ENCODE assay signal across 1 fruit fly cellular context in the genomic region with DNA sequence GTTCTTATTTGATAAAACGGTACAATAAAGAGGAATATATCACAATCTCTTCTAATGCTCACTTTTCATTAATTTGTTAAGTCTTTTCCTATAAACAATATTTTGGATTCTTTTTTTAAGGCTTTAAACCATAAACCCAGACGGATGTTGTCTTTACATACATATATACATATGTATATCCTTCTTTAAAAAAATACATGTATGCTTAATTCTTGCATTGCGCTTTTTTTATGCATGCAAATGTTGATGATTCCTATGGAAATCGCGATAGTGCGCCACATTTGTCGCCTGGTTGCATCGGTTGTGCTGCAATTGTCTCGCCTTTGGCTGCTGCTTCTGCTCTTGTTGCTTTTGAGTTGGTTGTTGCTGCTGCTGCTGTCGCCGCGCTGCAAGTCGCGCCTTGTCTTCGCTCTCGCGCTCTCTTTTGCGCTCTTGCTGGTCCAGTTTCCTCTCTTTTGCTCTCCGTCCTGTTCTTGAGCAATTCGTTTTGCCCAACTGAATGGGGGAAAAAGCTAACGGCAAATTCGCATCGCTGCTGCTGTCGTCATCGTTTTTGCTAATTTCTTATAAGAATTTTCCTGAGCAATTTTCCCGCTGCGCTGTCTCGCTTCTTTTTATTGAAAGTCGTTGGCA.
A peak's percentile ranks its signal among the peaks of the same experiment; 100 is the strongest.
TF ChIP-seq lines count a peak whose summit lies in the region.

No protein-coding gene starts in this region.

TF ChIP-seq in whole organism, embryonic, 481 proteins besides CTCF, POLR2A, EP300 and RAD21 (continued from another document):
- TF ChIP-seq CG9727 (GFP tag; optimal IDR thresholded peaks at IDR 0.05; lab: Kevin White, UChicago): peak; percentile 25
- no peak for TF ChIP-seq CG10959 (GFP tag; IDR thresholded peaks at IDR 0.05; lab: Robert Waterston, UW)
- TF ChIP-seq dmrt99B (tag; optimal IDR thresholded peaks at IDR 0.05; lab: Kevin White, UChicago): peak; percentile 60
- TF ChIP-seq Awh (GFP tag; IDR thresholded peaks at IDR 0.05; lab: Robert Waterston, UW): no peak
- TF ChIP-seq CG2875 (GFP tag; optimal IDR thresholded peaks at IDR 0.05; lab: Kevin White, UChicago): peak; percentile 1
- TF ChIP-seq fru (optimal IDR thresholded peaks at IDR 0.05; lab: Kevin White, UChicago): no peak
- TF ChIP-seq gem (tag; optimal IDR thresholded peaks at IDR 0.05; lab: Kevin White, UChicago): peak; percentile 63
- no peak for TF ChIP-seq dpn (GFP tag; optimal IDR thresholded peaks at IDR 0.05; lab: Kevin White, UChicago)
- no peak for TF ChIP-seq sna (GFP tag; IDR thresholded peaks at IDR 0.05; lab: Robert Waterston, UW; ENCODE audit: partially characterized antibody)
- TF ChIP-seq grau (tag; optimal IDR thresholded peaks at IDR 0.05; lab: Kevin White, UChicago): peak; percentile 30
- TF ChIP-seq lmd (GFP tag; IDR thresholded peaks at IDR 0.05; lab: Robert Waterston, UW): 0 out of 2 replicates have a peak, but pooled peaks have one; percentile 10
- no peak for TF ChIP-seq Meics (GFP tag; optimal IDR thresholded peaks at IDR 0.05; lab: Kevin White, UChicago)
- no peak for TF ChIP-seq NfI (GFP tag; optimal IDR thresholded peaks at IDR 0.05; lab: Kevin White, UChicago)
- TF ChIP-seq Sox100B (GFP tag; optimal IDR thresholded peaks at IDR 0.05; lab: Kevin White, UChicago): peak; percentile 54
- peak; percentile 28 for TF ChIP-seq Hsf (GFP tag; optimal IDR thresholded peaks at IDR 0.05; lab: Kevin White, UChicago)
- TF ChIP-seq Aef1 (GFP tag; IDR thresholded peaks at IDR 0.05; lab: Robert Waterston, UW): no peak
- no peak for TF ChIP-seq D (optimal IDR thresholded peaks at IDR 0.05; lab: Kevin White, UChicago)
- peak; percentile 23 for TF ChIP-seq D (GFP tag; optimal IDR thresholded peaks at IDR 0.05; lab: Kevin White, UChicago)
- TF ChIP-seq unpg (GFP tag; optimal IDR thresholded peaks at IDR 0.05; lab: Kevin White, UChicago): peak; percentile 15
- TF ChIP-seq CG14860 (GFP tag; IDR thresholded peaks at IDR 0.05; lab: Robert Waterston, UW; ENCODE audit: partially characterized antibody): no peak
- TF ChIP-seq CG4360 (GFP tag; IDR thresholded peaks at IDR 0.05; lab: Robert Waterston, UW): no peak
- no peak for TF ChIP-seq Adf1 (GFP tag; IDR thresholded peaks at IDR 0.05; lab: Robert Waterston, UW)
- TF ChIP-seq E2f2 (GFP tag; IDR thresholded peaks at IDR 0.05; lab: Robert Waterston, UW): no peak
- TF ChIP-seq p53 (GFP tag; optimal IDR thresholded peaks at IDR 0.05; lab: Kevin White, UChicago): no peak
- no peak for TF ChIP-seq CG12104 (GFP tag; optimal IDR thresholded peaks at IDR 0.05; lab: Kevin White, UChicago)
- 0 out of 2 replicates have a peak, but pooled peaks have one; percentile 10 for TF ChIP-seq CG6689 (GFP tag; IDR thresholded peaks at IDR 0.05; lab: Robert Waterston, UW)
- peak; percentile 45 for TF ChIP-seq CG9437 (GFP tag; optimal IDR thresholded peaks at IDR 0.05; lab: Kevin White, UChicago)
- peak; percentile 37 for TF ChIP-seq CG2712 (tag; optimal IDR thresholded peaks at IDR 0.05; lab: Kevin White, UChicago)
- peak; percentile 26 for TF ChIP-seq PHDP (tag; optimal IDR thresholded peaks at IDR 0.05; lab: Kevin White, UChicago)
- no peak for TF ChIP-seq CG8359 (GFP tag; optimal IDR thresholded peaks at IDR 0.05; lab: Kevin White, UChicago; ENCODE audit: borderline replicate concordance)
- TF ChIP-seq CG18262 (tag; optimal IDR thresholded peaks at IDR 0.05; lab: Kevin White, UChicago): peak; percentile 65
- TF ChIP-seq Pdp1 (GFP tag; optimal IDR thresholded peaks at IDR 0.05; lab: Kevin White, UChicago): no peak
- TF ChIP-seq CHES-1-like (GFP tag; optimal IDR thresholded peaks at IDR 0.05; lab: Kevin White, UChicago): no peak
- peak; percentile 57 for TF ChIP-seq Oli (tag; optimal IDR thresholded peaks at IDR 0.05; lab: Kevin White, UChicago)
- no peak for TF ChIP-seq Doc2 (GFP tag; IDR thresholded peaks at IDR 0.05; lab: Robert Waterston, UW)
- TF ChIP-seq CG7556 (GFP tag; optimal IDR thresholded peaks at IDR 0.05; lab: Kevin White, UChicago): peak; percentile 46
- TF ChIP-seq CG7372 (GFP tag; IDR thresholded peaks at IDR 0.05; lab: Robert Waterston, UW): no peak
- peak; percentile 55 for TF ChIP-seq phol (tag; optimal IDR thresholded peaks at IDR 0.05; lab: Kevin White, UChicago)
- no peak for TF ChIP-seq C15 (GFP tag; IDR thresholded peaks at IDR 0.05; lab: Robert Waterston, UW)
- peak; percentile 39 for TF ChIP-seq Ssrp (tag; optimal IDR thresholded peaks at IDR 0.05; lab: Kevin White, UChicago)
- no peak for TF ChIP-seq Atf6 (GFP tag; IDR thresholded peaks at IDR 0.05; lab: Robert Waterston, UW)
- no peak for TF ChIP-seq CG8765 (GFP tag; IDR thresholded peaks at IDR 0.05; lab: Robert Waterston, UW)
- peak; percentile 38 for TF ChIP-seq CG30403 (GFP tag; optimal IDR thresholded peaks at IDR 0.05; lab: Kevin White, UChicago)
- no peak for TF ChIP-seq CG30020 (tag; optimal IDR thresholded peaks at IDR 0.05; lab: Kevin White, UChicago)
- TF ChIP-seq CG3726 (GFP tag; IDR thresholded peaks at IDR 0.05; lab: Robert Waterston, UW): no peak
- no peak for TF ChIP-seq CG2116 (GFP tag; optimal IDR thresholded peaks at IDR 0.05; lab: Kevin White, UChicago)
- TF ChIP-seq ato (GFP tag; IDR thresholded peaks at IDR 0.05; lab: Robert Waterston, UW; ENCODE audit: partially characterized antibody): no peak
- TF ChIP-seq CG8478 (optimal IDR thresholded peaks at IDR 0.05; lab: Kevin White, UChicago): no peak
- TF ChIP-seq CG32532 (GFP tag; IDR thresholded peaks at IDR 0.05; lab: Robert Waterston, UW): no peak
- no peak for TF ChIP-seq ap (GFP tag; IDR thresholded peaks at IDR 0.05; lab: Robert Waterston, UW)
- TF ChIP-seq pfk (GFP tag; optimal IDR thresholded peaks at IDR 0.05; lab: Kevin White, UChicago): no peak
- 0 out of 2 replicates have a peak, but pooled peaks have one; percentile 18 for TF ChIP-seq stc (GFP tag; IDR thresholded peaks at IDR 0.05; lab: Robert Waterston, UW)
- TF ChIP-seq CG2129 (GFP tag; IDR thresholded peaks at IDR 0.05; lab: Robert Waterston, UW; ENCODE audit: partially characterized antibody): no peak
- peak; percentile 42 for TF ChIP-seq Med (GFP tag; lab: Kevin White, UChicago)
- no peak for TF ChIP-seq onecut (GFP tag; IDR thresholded peaks at IDR 0.05; lab: Robert Waterston, UW)
- peak; percentile 49 for TF ChIP-seq Sox102F (GFP tag; optimal IDR thresholded peaks at IDR 0.05; lab: Kevin White, UChicago)
- peak; percentile 7 for TF ChIP-seq Xbp1 (GFP tag; optimal IDR thresholded peaks at IDR 0.05; lab: Kevin White, UChicago)
- no peak for TF ChIP-seq ase (GFP tag; IDR thresholded peaks at IDR 0.05; lab: Robert Waterston, UW)
- TF ChIP-seq CG17829 (tag; optimal IDR thresholded peaks at IDR 0.05; lab: Kevin White, UChicago): no peak
- peak; percentile 53 for TF ChIP-seq ATbp (GFP tag; optimal IDR thresholded peaks at IDR 0.05; lab: Kevin White, UChicago)
- TF ChIP-seq Bteb2 (GFP tag; optimal IDR thresholded peaks at IDR 0.05; lab: Kevin White, UChicago): no peak
- TF ChIP-seq CG16779 (GFP tag; IDR thresholded peaks at IDR 0.05; lab: Robert Waterston, UW): no peak
- TF ChIP-seq CG11695 (GFP tag; IDR thresholded peaks at IDR 0.05; lab: Robert Waterston, UW): no peak
- no peak for TF ChIP-seq NFAT (GFP tag; IDR thresholded peaks at IDR 0.05; lab: Robert Waterston, UW)
- TF ChIP-seq crol (GFP tag; IDR thresholded peaks at IDR 0.05; lab: Robert Waterston, UW): no peak
- peak; percentile 2 for TF ChIP-seq Chrac-16 (GFP tag; optimal IDR thresholded peaks at IDR 0.05; lab: Kevin White, UChicago)
- TF ChIP-seq CG4404 (GFP tag; IDR thresholded peaks at IDR 0.05; lab: Robert Waterston, UW): no peak
- no peak for TF ChIP-seq bbx (GFP tag; IDR thresholded peaks at IDR 0.05; lab: Robert Waterston, UW; ENCODE audit: partially characterized antibody)
- no peak for TF ChIP-seq Jarid2 (GFP tag; optimal IDR thresholded peaks at IDR 0.05; lab: Kevin White, UChicago)
- TF ChIP-seq chm (GFP tag; IDR thresholded peaks at IDR 0.05; lab: Robert Waterston, UW): no peak
- no peak for TF ChIP-seq cad (GFP tag; optimal IDR thresholded peaks at IDR 0.05; lab: Kevin White, UChicago)
- TF ChIP-seq Drgx (GFP tag; IDR thresholded peaks at IDR 0.05; lab: Robert Waterston, UW): peak; percentile 80
- no peak for TF ChIP-seq gt (GFP tag; IDR thresholded peaks at IDR 0.05; lab: Robert Waterston, UW)
- TF ChIP-seq amos (GFP tag; IDR thresholded peaks at IDR 0.05; lab: Robert Waterston, UW; ENCODE audit: partially characterized antibody): no peak
- no peak for TF ChIP-seq CG5953 (GFP tag; IDR thresholded peaks at IDR 0.05; lab: Robert Waterston, UW)
- no peak for TF ChIP-seq CG4282 (GFP tag; optimal IDR thresholded peaks at IDR 0.05; lab: Kevin White, UChicago)
- TF ChIP-seq CG7987 (GFP tag; optimal IDR thresholded peaks at IDR 0.05; lab: Kevin White, UChicago): no peak
- no peak for TF ChIP-seq gro (GFP tag; optimal IDR thresholded peaks at IDR 0.05; lab: Kevin White, UChicago)
- no peak for TF ChIP-seq gsb (GFP tag; IDR thresholded peaks at IDR 0.05; lab: Robert Waterston, UW)
- TF ChIP-seq Side (GFP tag; optimal IDR thresholded peaks at IDR 0.05; lab: Kevin White, UChicago): no peak
- no peak for TF ChIP-seq HHEX (GFP tag; optimal IDR thresholded peaks at IDR 0.05; lab: Kevin White, UChicago)
- TF ChIP-seq CG2199 (GFP tag; IDR thresholded peaks at IDR 0.05; lab: Robert Waterston, UW): no peak
- TF ChIP-seq CG31441 (GFP tag; IDR thresholded peaks at IDR 0.05; lab: Robert Waterston, UW): peak; percentile 53
- TF ChIP-seq toy (GFP tag; IDR thresholded peaks at IDR 0.05; lab: Robert Waterston, UW): no peak
- TF ChIP-seq nmo (GFP tag; optimal IDR thresholded peaks at IDR 0.05; lab: Kevin White, UChicago): peak; percentile 60
- peak in 1 of 2 experiments; percentile 7 for TF ChIP-seq Eip74EF (GFP tag; optimal IDR thresholded peaks at IDR 0.05; lab: Kevin White, UChicago)
- peak; percentile 20 for TF ChIP-seq CG17359 (tag; optimal IDR thresholded peaks at IDR 0.05; lab: Kevin White, UChicago)
- no peak for TF ChIP-seq lov (optimal IDR thresholded peaks at IDR 0.05; lab: Kevin White, UChicago)
- no peak for TF ChIP-seq lov (GFP tag; IDR thresholded peaks at IDR 0.05; lab: Robert Waterston, UW)
- no peak for TF ChIP-seq CG17385 (GFP tag; optimal IDR thresholded peaks at IDR 0.05; lab: Kevin White, UChicago)
- peak; percentile 21 for TF ChIP-seq CG8924 (tag; optimal IDR thresholded peaks at IDR 0.05; lab: Kevin White, UChicago)
- no peak for TF ChIP-seq emc (GFP tag; optimal IDR thresholded peaks at IDR 0.05; lab: Kevin White, UChicago)
- no peak for TF ChIP-seq H2.0 (GFP tag; IDR thresholded peaks at IDR 0.05; lab: Robert Waterston, UW)
- TF ChIP-seq CG12071 (GFP tag; optimal IDR thresholded peaks at IDR 0.05; lab: Kevin White, UChicago): no peak
- TF ChIP-seq CG9215 (GFP tag; IDR thresholded peaks at IDR 0.05; lab: Robert Waterston, UW): no peak
- TF ChIP-seq nerfin-1 (tag; optimal IDR thresholded peaks at IDR 0.05; lab: Kevin White, UChicago): peak; percentile 0
- TF ChIP-seq prd (optimal IDR thresholded peaks at IDR 0.05; lab: Kevin White, UChicago): no peak
- TF ChIP-seq prd (GFP tag; IDR thresholded peaks at IDR 0.05; lab: Robert Waterston, UW): 0 out of 3 replicates have a peak, but pooled peaks have one; percentile 17
- TF ChIP-seq Xrp1 (GFP tag; IDR thresholded peaks at IDR 0.05; lab: Robert Waterston, UW): peak; percentile 41; the same call in 1 of the 2 replicates
- TF ChIP-seq hb (GFP tag; IDR thresholded peaks at IDR 0.05; lab: Robert Waterston, UW; ENCODE audit: partially characterized antibody): no peak
- TF ChIP-seq bsh (GFP tag; optimal IDR thresholded peaks at IDR 0.05; lab: Kevin White, UChicago): peak; percentile 41 to 71
- TF ChIP-seq Fer1 (GFP tag; optimal IDR thresholded peaks at IDR 0.05; lab: Kevin White, UChicago): no peak
- TF ChIP-seq CG15601 (tag; optimal IDR thresholded peaks at IDR 0.05; lab: Kevin White, UChicago): no peak
- no peak for TF ChIP-seq Sin3A (optimal IDR thresholded peaks at IDR 0.05; lab: Kevin White, UChicago)
- TF ChIP-seq Doc3 (GFP tag; IDR thresholded peaks at IDR 0.05; lab: Robert Waterston, UW; ENCODE audit: partially characterized antibody): no peak
- peak; percentile 35 for TF ChIP-seq Asciz (GFP tag; optimal IDR thresholded peaks at IDR 0.05; lab: Kevin White, UChicago)
TF ChIP-seq in whole organism, embryonic: peak in this region for 75.
